Fruit fly (Drosophila melanogaster) Kc167 (cell line): Measurements from ENCODE around the gene CG3104.

Experiments
- Sin3A ChIP-seq: fragments of >200 bp; optimal IDR thresholded peaks from 2 replicates; lab custom pipeline; 2018; ENCODE audit warnings: missing external identifiers
- h ChIP-seq: fragments of >200 bp; optimal IDR thresholded peaks from 3 replicates; lab custom pipeline; 2018; ENCODE audit warnings: missing external identifiers
- psq ChIP-seq: fragments of >200 bp; optimal IDR thresholded peaks from 2 replicates; lab custom pipeline; 2017; ENCODE audit warnings: missing external identifiers
- ttk ChIP-seq: sonication (Bioruptor generic); optimal IDR thresholded peaks from 2 replicates; lab custom pipeline; 2017; ENCODE audit warnings: missing external identifiers

- no peak for TF ChIP-seq Sin3A (lab: Kevin White, UChicago)
- TF ChIP-seq psq (lab: Kevin White, UChicago): no peak
- no peak for TF ChIP-seq h
- no peak for TF ChIP-seq ttk (lab: Kevin White, UChicago)
These were observed 18.6 kb upstream of the CG3104 start, which contains the start of gene Ifrd1 for dm6 chr2L:2874185-2874541.
